Worm (Caenorhabditis elegans) whole organism, late embryonic: ENCODE data around the gene T16G1.9.

Source experiments
- C08G9.2 ChIP-seq: sonication (generic microtip); optimal IDR thresholded peaks from 2 replicates; lab custom pipeline; 2016; ENCODE audit warnings: mild to moderate bottlenecking, missing genetic modification characterization, moderate library complexity, missing compliant biosample characterization
- F13H6.1 ChIP-seq: sonication (generic microtip); optimal IDR thresholded peaks from 2 replicates; lab custom pipeline; 2016; ENCODE audit warnings: missing genetic modification characterization, missing compliant biosample characterization
- K02D7.2 ChIP-seq: sonication (generic microtip); optimal IDR thresholded peaks from 2 replicates; lab custom pipeline; 2017; ENCODE audit warnings: mild to moderate bottlenecking, missing genetic modification characterization, missing compliant biosample characterization
- K09A11.1 ChIP-seq: sonication (generic microtip); optimal IDR thresholded peaks from 2 replicates; lab custom pipeline; 2017; ENCODE audit warnings: antibody characterized with exemption, mild to moderate bottlenecking, missing genetic modification characterization, missing compliant biosample characterization; ENCODE audit not compliant: insufficient read depth
- T23F11.4 ChIP-seq: fragments of 200-800 bp; sonication (Bioruptor generic); optimal IDR thresholded peaks from 2 replicates; lab custom pipeline; 2018; ENCODE audit warnings: mild to moderate bottlenecking, missing genetic modification characterization, missing compliant biosample characterization
- Y22D7AL.16 ChIP-seq: sonication (generic microtip); optimal IDR thresholded peaks from 2 replicates; lab custom pipeline; 2016; ENCODE audit warnings: missing genetic modification characterization, missing compliant biosample characterization
- ama-1 ChIP-seq: fragments of 150-350 bp; optimal IDR thresholded peaks from 2 replicates; lab custom pipeline; 2014
- ceh-2 ChIP-seq: sonication (generic microtip); optimal IDR thresholded peaks from 2 replicates; lab custom pipeline; 2016; ENCODE audit warnings: missing genotype, missing genetic modification characterization, missing compliant biosample characterization
- ceh-22 ChIP-seq: sonication (generic microtip); optimal IDR thresholded peaks from 2 replicates; lab custom pipeline; 2017; ENCODE audit warnings: missing biosample characterization, missing genetic modification characterization
- ceh-24 ChIP-seq: sonication (generic microtip); optimal IDR thresholded peaks from 2 replicates; lab custom pipeline; 2016; ENCODE audit warnings: mild to moderate bottlenecking, missing genetic modification characterization, missing compliant biosample characterization
- ceh-31 ChIP-seq: sonication (generic microtip); optimal IDR thresholded peaks from 2 replicates; lab custom pipeline; 2016; ENCODE audit warnings: missing genetic modification characterization, missing compliant biosample characterization
- ceh-34 ChIP-seq: sonication (generic microtip); optimal IDR thresholded peaks from 2 replicates; lab custom pipeline; 2016; ENCODE audit warnings: mild to moderate bottlenecking, missing genetic modification characterization, missing compliant biosample characterization
- ceh-45 ChIP-seq: fragments of 200-800 bp; sonication (Bioruptor generic); IDR thresholded peaks from 2 replicates; pipeline ENCODE4 v1.3.6; 2022; ENCODE audit warnings: missing genetic modification reagents, missing genetic modification characterization, missing compliant biosample characterization
- dmd-4 ChIP-seq: sonication (generic microtip); optimal IDR thresholded peaks from 2 replicates; lab custom pipeline; 2016; ENCODE audit warnings: borderline replicate concordance, missing genetic modification characterization, missing compliant biosample characterization
- elt-2 ChIP-seq: sonication (generic microtip); optimal IDR thresholded peaks from 2 replicates; lab custom pipeline; 2016; ENCODE audit warnings: missing genetic modification reagents, missing genetic modification characterization, missing compliant biosample characterization
- elt-4 ChIP-seq: sonication (generic microtip); optimal IDR thresholded peaks from 2 replicates; lab custom pipeline; 2016; ENCODE audit warnings: missing genetic modification characterization, missing compliant biosample characterization
- ets-4 ChIP-seq: sonication (generic microtip); optimal IDR thresholded peaks from 2 replicates; lab custom pipeline; 2016; ENCODE audit warnings: missing genetic modification characterization, missing compliant biosample characterization
- fax-1 ChIP-seq: sonication (generic microtip); optimal IDR thresholded peaks from 2 replicates; lab custom pipeline; 2016; ENCODE audit warnings: missing genotype, missing genetic modification characterization, missing compliant biosample characterization
- gmeb-2 ChIP-seq: sonication (generic microtip); optimal IDR thresholded peaks from 2 replicates; lab custom pipeline; 2016; ENCODE audit warnings: missing genetic modification characterization, inconsistent platforms, missing compliant biosample characterization
- hlh-6 ChIP-seq: sonication (generic microtip); optimal IDR thresholded peaks from 2 replicates; lab custom pipeline; 2016; ENCODE audit warnings: missing genotype, missing genetic modification characterization, missing compliant biosample characterization
- hlh-8 ChIP-seq: sonication (generic microtip); optimal IDR thresholded peaks from 2 replicates; lab custom pipeline; 2016; ENCODE audit warnings: missing genotype, missing genetic modification characterization, missing compliant biosample characterization
- lin-11 ChIP-seq: fragments of 200-800 bp; sonication (Bioruptor generic); optimal IDR thresholded peaks from 2 replicates; lab custom pipeline; 2018; ENCODE audit warnings: mild to moderate bottlenecking, missing genetic modification characterization, missing compliant biosample characterization
- madf-2 ChIP-seq: sonication (generic microtip); optimal IDR thresholded peaks from 2 replicates; lab custom pipeline; 2017; ENCODE audit warnings: missing genetic modification characterization, missing compliant biosample characterization
- mec-3 ChIP-seq: sonication (generic microtip); optimal IDR thresholded peaks from 2 replicates; lab custom pipeline; 2016; ENCODE audit warnings: borderline replicate concordance, missing genetic modification characterization, missing compliant biosample characterization
- npax-4 ChIP-seq: sonication (generic microtip); optimal IDR thresholded peaks from 2 replicates; lab custom pipeline; 2016; ENCODE audit warnings: missing genetic modification characterization, missing compliant biosample characterization
- pha-4 ChIP-seq: fragments of 150-350 bp; optimal IDR thresholded peaks from 2 replicates; lab custom pipeline; 2018; ENCODE audit warnings: missing biosample characterization, missing genetic modification reagents, missing genetic modification characterization
- sdc-2 ChIP-seq: sonication (generic microtip); optimal IDR thresholded peaks from 2 replicates; lab custom pipeline; 2016; ENCODE audit warnings: missing genotype, missing genetic modification characterization, missing compliant biosample characterization
- sox-2 ChIP-seq: fragments of 200-800 bp; sonication (Bioruptor generic); IDR thresholded peaks from 2 replicates; pipeline ENCODE4 v1.3.6; 2022; ENCODE audit warnings: missing genetic modification reagents, missing genetic modification characterization, missing compliant biosample characterization
- sox-4 ChIP-seq: sonication (generic microtip); optimal IDR thresholded peaks from 2 replicates; lab custom pipeline; 2017; ENCODE audit warnings: mild to moderate bottlenecking, missing genetic modification characterization, inconsistent platforms, missing compliant biosample characterization
- syd-9 ChIP-seq: sonication (generic microtip); optimal IDR thresholded peaks from 2 replicates; lab custom pipeline; 2016; ENCODE audit warnings: mild to moderate bottlenecking, missing genetic modification characterization, moderate library complexity, missing compliant biosample characterization
- tbx-7 ChIP-seq: sonication (generic microtip); optimal IDR thresholded peaks from 2 replicates; lab custom pipeline; 2016; ENCODE audit warnings: missing genotype, missing genetic modification characterization, missing compliant biosample characterization

T16G1.9 gene

DNA sequence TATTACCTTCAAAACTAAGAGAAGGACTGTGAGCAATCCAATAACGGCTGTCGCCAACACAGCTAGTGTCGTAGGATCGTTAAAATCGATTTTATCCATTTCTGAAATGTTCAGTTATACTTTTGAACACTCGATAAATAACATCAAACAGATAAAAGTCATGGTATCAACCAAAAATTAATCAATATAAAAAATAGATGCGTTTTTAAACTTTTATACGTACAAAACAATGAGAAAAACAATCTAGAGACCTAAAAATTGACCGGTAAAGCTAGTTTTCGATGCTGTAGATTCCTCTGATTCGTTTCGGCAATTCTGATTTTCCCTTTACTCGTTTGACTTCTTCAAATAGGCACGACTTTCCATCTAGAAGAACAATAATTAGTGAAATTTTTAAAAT lies 16.4 kb upstream of the T16G1.9 start, which contains the start of gene R186.3:
TSS of gene R186.3 (minus strand) at position 101 of the 400 bp plus-strand sequence.
- TF ChIP-seq ceh-2 (tag; lab: Kevin White, UChicago): no peak
- no peak for TF ChIP-seq pha-4
- TF ChIP-seq mec-3 (tag; lab: Kevin White, UChicago): no peak
- no peak for TF ChIP-seq lin-11 (tag; lab: Kevin White, UChicago)
- TF ChIP-seq gmeb-2 (tag; lab: Kevin White, UChicago): no peak
- TF ChIP-seq fax-1 (tag; lab: Kevin White, UChicago): no peak
- TF ChIP-seq ceh-45: no peak
- no peak for TF ChIP-seq ceh-24
- no peak for TF ChIP-seq K02D7.2

DNA sequence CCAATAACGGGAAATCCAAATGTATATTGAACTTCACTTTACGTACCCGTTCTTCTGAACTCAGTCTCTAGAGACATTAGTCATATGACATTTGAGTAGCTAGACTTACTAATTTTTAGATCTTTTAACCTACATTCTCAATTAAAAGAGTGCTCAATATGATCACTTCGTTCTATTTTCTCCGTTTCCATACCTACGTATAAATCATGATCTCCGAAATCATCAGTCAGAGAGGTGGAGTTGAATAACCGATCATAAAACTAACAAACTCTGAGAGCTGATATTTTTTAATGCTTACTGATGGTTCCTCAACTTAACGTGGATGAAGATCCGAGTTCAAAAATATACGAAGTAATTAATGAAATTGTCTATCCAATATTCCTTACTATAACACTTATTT lies 13.4 kb upstream of the T16G1.9 start, which contains the start of gene srd-35:
TSS of gene srd-35 (plus strand) at position 301 of the 400 bp plus-strand sequence.
- no peak for TF ChIP-seq K09A11.1 (tag; lab: Kevin White, UChicago)
- no peak for TF ChIP-seq ceh-34 (tag; lab: Kevin White, UChicago)
- TF ChIP-seq tbx-7 (tag; lab: Kevin White, UChicago): no peak
- TF ChIP-seq hlh-8 (tag; lab: Kevin White, UChicago): no peak
- no peak for TF ChIP-seq hlh-6
- no peak for TF ChIP-seq madf-2 (tag; lab: Kevin White, UChicago)
- no peak for TF ChIP-seq Y22D7AL.16 (tag; lab: Kevin White, UChicago)
- TF ChIP-seq fax-1 (tag; lab: Kevin White, UChicago): no peak
- no peak for TF ChIP-seq ceh-22 (tag; lab: Kevin White, UChicago)
- TF ChIP-seq, all 69 proteins: peak for 0

DNA sequence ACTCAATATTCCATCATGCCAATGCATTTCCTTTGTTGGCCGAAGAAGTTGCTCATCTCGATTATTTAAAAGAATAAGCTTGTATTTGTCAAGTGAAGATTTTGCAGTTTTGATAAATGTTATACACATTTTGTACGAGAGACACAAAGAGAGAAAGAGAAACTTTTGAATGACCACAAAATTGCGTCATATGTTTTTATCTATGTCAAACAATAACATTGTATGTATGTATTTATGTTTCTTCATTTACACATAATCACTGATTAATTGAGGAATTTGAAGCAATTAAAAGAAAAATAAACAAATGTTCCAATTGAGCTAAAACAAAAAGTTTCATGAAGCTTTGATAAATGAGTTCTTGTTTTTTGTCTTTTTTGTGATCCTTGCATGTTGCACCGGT lies 12.5 kb upstream of the T16G1.9 start, which contains the start of gene hrg-9:
TSS of gene hrg-9 (minus strand) at position 152 of the 400 bp plus-strand sequence.
- TF ChIP-seq madf-2 (tag; lab: Kevin White, UChicago) (no peak), elt-2 (peak; percentile 57)

DNA sequence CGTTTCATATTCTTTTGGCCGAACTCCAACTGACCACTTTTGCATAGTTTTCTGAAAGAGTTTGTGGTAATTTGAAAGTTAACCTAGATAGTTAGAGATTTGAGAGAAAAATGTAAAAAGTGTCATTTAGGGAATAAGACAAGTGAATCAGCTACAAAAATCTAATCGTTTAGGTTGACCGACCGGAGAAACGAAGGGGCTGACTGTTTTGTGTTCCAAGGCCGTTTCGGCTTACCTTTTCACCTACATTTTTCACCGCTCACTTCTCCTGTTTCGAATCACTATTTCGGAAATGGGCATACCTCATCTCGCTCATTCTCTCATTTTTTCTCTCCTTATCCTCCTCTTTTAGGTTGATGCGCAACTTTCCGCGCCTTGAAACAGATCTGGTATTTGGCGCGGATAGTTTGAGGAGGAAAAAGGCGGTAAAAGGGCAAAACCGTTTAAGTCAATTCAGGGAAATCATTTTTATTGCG lies 10.5 kb upstream of the T16G1.9 start, which contains the start of gene mpst-7:
TSS of gene mpst-7 (minus strand) at position 51 of the 476 bp plus-strand sequence.
- TF ChIP-seq T23F11.4 (GFP tag; lab: Kevin White, UChicago) (no peak), sox-2 (no peak), ama-1 (lab: Kevin White, UChicago) (no peak), C08G9.2 (tag; lab: Kevin White, UChicago) (no peak), elt-4 (tag; lab: Kevin White, UChicago) (no peak)

DNA sequence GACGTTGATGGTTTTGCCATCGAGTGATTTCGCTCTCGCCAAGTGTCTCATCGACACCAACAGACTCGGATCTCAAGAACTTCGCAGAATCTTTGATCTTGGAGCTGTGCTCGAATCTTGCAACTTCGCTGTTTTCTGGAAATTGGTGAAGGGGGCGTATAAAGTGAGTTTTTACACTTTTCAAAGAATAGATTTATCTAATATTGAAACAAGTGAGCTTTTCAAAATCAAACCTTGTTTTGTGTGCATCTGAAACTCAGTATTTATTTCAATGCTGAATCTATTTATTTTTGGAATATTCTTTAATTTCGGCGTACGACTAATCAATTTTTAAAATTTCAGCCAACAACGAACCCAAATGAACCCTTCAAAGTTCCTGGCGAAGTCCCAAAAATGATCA lies 3.6 kb upstream of the T16G1.9 start:
- no peak for TF ChIP-seq F13H6.1 (tag; lab: Kevin White, UChicago)
- TF ChIP-seq pha-4: no peak
- TF ChIP-seq ceh-31 (tag; lab: Kevin White, UChicago): no peak
- no peak for TF ChIP-seq sox-4 (tag; lab: Kevin White, UChicago)
- no peak for TF ChIP-seq ets-4 (tag; lab: Kevin White, UChicago)
- TF ChIP-seq sdc-2 (tag; lab: Kevin White, UChicago): no peak

DNA sequence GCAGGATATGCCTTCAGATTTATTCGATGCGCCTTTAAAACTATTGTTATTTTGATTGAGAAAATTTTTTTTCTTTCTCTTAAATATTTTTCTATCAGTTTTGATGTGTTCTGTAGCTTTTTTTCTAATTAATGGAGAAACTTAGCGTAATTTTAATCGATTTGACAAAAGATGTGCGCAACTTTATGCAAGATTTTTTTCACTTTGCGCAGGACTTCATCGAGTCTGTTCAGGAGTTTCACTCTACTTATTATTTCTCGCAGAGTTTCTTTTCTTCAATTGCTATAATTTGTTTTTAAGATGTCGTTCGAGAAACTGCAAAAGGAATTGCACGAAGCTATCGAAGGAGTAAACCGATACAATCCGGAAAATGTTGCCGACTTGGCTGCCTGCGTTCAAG lies 3.0 kb upstream of the T16G1.9 start, which contains the start of gene eif-3.K:
TSS of gene eif-3.K (plus strand) at position 301 of the 400 bp plus-strand sequence.
- TF ChIP-seq elt-2: no peak
- no peak for TF ChIP-seq ama-1 (lab: Kevin White, UChicago)
- TF ChIP-seq dmd-4 (tag; lab: Kevin White, UChicago): no peak
- TF ChIP-seq npax-4 (tag; lab: Kevin White, UChicago): no peak
- no peak for TF ChIP-seq syd-9 (tag; lab: Kevin White, UChicago)
